Worm (Caenorhabditis elegans): Measurements from ENCODE around the gene F35B12.10.

The F35B12.10 gene

DNA sequence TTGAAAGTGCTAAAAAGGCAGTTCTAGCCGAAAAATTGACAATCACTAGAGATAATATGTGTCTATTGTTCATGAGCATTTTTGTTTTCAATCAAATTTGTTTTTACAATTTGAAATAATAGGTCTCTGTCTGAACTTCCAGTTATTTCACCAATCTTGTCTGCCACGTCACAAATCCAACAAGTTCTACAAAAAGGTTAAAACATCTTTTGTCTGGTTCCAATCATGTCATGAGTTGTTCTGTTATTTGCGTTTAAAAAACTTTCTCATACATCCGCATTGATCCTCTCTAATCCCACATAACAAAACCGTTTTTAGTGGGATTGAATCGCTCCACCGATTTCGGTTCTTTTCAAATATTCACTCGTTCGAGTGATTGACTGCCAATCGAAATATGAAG lies 28.3 kb downstream of the F35B12.10 start, which contains the start of gene F35B12.9:
F35B12.9 (plus strand) TSS at position 372 of the 400 bp plus-strand sequence.
- no peak for TF ChIP-seq klf-2 (GFP tag; conservative IDR thresholded peaks at IDR 0.05)
- no peak for TF ChIP-seq med-1 (GFP tag; optimal IDR thresholded peaks at IDR 0.05; ENCODE audit: insufficient read depth)
- TF ChIP-seq ztf-23 (GFP tag; IDR thresholded peaks at IDR 0.05), result no peak
- no peak for TF ChIP-seq tab-1 (GFP tag; IDR thresholded peaks at IDR 0.05)
- no peak for TF ChIP-seq cog-1 (tag; optimal IDR thresholded peaks at IDR 0.05)
- no peak for TF ChIP-seq ztf-29 (GFP tag; IDR thresholded peaks at IDR 0.05)
- TF ChIP-seq ref-1 (GFP tag; conservative IDR thresholded peaks at IDR 0.05), result no peak
- TF ChIP-seq T22C8.4 (GFP tag; IDR thresholded peaks at IDR 0.05), result no peak
- TF ChIP-seq flt-1 (GFP tag; IDR thresholded peaks at IDR 0.05), result no peak

DNA sequence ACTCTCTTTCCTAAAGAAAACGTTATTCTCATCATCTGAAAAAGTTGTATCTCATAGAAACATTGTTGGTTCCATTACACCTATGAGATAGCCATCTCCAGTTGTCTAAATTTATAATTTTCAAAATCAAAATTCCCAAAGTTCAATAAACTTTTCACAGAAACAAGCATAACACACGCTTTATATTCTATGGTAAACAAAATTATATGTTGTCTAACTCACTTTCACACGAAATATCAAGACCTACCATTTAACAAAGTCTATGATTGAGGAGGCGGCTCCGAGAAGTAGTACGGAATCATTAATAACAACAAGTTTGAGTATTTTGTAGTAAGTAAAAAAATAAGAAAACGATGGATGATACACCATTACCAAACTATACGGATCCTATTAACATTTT lies 30.3 kb downstream of the F35B12.10 start, which contains the start of gene srx-84:
srx-84 (plus strand) TSS at position 301 of the 400 bp plus-strand sequence.
- TF ChIP-seq flt-1 (GFP tag; IDR thresholded peaks at IDR 0.05) (no peak), ztf-29 (GFP tag; IDR thresholded peaks at IDR 0.05) (no peak), tab-1 (GFP tag; IDR thresholded peaks at IDR 0.05) (no peak), cog-1 (tag; optimal IDR thresholded peaks at IDR 0.05) (no peak), klf-2 (GFP tag; conservative IDR thresholded peaks at IDR 0.05) (no peak), med-1 (GFP tag; optimal IDR thresholded peaks at IDR 0.05; ENCODE audit: insufficient read depth) (no peak), ztf-23 (GFP tag; IDR thresholded peaks at IDR 0.05) (no peak), ref-1 (GFP tag; conservative IDR thresholded peaks at IDR 0.05) (no peak), T22C8.4 (GFP tag; IDR thresholded peaks at IDR 0.05) (no peak)

DNA sequence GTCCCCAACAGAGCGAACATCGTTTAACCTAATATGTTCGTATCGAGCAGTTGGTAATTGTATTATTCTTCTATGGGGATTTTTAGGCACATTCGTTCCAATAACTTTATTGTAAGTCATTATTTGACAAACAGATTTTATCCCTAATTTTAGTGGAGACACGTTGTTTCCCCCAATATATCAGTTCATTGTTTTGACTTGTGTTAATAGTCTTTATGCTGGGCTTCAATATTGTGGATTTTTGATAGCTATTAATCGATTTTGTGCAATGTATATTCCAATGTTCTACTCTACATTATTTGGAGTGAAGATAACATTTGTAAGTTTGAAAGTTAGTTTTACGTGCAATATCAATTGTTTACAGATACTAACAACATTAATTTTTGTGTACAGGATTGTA lies 35.2 kb downstream of the F35B12.10 start:
- TF ChIP-seq ztf-29 (GFP tag; IDR thresholded peaks at IDR 0.05), result no peak
- TF ChIP-seq T22C8.4 (GFP tag; IDR thresholded peaks at IDR 0.05), result no peak
- no peak for TF ChIP-seq cog-1 (tag; optimal IDR thresholded peaks at IDR 0.05)
- no peak for TF ChIP-seq med-1 (GFP tag; optimal IDR thresholded peaks at IDR 0.05; ENCODE audit: insufficient read depth)
- TF ChIP-seq flt-1 (GFP tag; IDR thresholded peaks at IDR 0.05), result no peak
- no peak for TF ChIP-seq ref-1 (GFP tag; conservative IDR thresholded peaks at IDR 0.05)

DNA sequence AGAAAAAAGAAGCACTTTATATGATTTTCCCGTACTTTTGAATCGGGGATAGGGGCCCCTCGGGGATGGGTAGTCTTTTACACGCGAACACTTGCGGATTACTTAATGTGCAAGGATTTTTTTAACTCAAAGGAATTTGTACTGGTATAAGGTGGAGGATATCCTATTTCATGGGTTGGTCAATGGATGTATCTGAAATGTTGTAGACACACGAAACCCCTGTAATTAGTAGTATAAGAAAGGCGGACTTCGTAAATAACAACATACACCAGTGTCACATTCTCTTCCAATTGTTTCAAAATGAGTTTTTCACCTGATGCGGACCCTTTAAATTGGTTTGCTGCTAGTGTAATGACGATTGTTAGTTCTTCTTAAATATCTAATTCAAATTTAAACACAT lies 35.6 kb downstream of the F35B12.10 start, which contains the start of gene srx-80:
srx-80 (plus strand) TSS at position 301 of the 400 bp plus-strand sequence.
- no peak for TF ChIP-seq ztf-23 (GFP tag; IDR thresholded peaks at IDR 0.05)
- no peak for TF ChIP-seq ztf-29 (GFP tag; IDR thresholded peaks at IDR 0.05)
- no peak for TF ChIP-seq flt-1 (GFP tag; IDR thresholded peaks at IDR 0.05)
- no peak for TF ChIP-seq T22C8.4 (GFP tag; IDR thresholded peaks at IDR 0.05)
- TF ChIP-seq tab-1 (GFP tag; IDR thresholded peaks at IDR 0.05), result no peak
- TF ChIP-seq ref-1 (GFP tag; conservative IDR thresholded peaks at IDR 0.05), result no peak
- no peak for TF ChIP-seq cog-1 (tag; optimal IDR thresholded peaks at IDR 0.05)

DNA sequence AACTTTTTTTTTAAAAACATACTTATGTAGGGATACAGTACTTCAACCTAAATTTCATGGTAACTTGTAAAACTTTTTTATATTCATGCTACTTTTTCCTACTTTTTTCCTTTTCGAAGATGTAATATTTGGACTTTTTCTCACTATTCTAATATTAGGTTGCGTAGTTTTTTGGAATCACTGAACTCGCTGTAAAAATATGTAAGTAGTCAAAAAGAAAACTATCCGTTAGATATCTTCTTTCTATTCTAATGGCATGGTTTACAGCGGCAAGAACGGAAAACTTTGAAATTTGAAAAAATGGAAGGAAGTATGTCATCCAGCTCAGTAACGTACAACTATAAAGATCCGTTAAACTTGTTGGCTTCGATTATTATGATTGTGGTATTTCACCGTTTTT lies 39.6 kb downstream of the F35B12.10 start, which contains the start of gene srx-82:
srx-82 (plus strand) TSS at position 301 of the 400 bp plus-strand sequence.
- no peak for TF ChIP-seq tab-1 (GFP tag; IDR thresholded peaks at IDR 0.05)
- no peak for TF ChIP-seq T22C8.4 (GFP tag; IDR thresholded peaks at IDR 0.05)
- TF ChIP-seq flt-1 (GFP tag; IDR thresholded peaks at IDR 0.05), result no peak
- TF ChIP-seq klf-2 (GFP tag; conservative IDR thresholded peaks at IDR 0.05), result no peak
- TF ChIP-seq ztf-23 (GFP tag; IDR thresholded peaks at IDR 0.05), result no peak
- TF ChIP-seq ztf-29 (GFP tag; IDR thresholded peaks at IDR 0.05), result no peak
- TF ChIP-seq ref-1 (GFP tag; conservative IDR thresholded peaks at IDR 0.05), result no peak
- no peak for TF ChIP-seq cog-1 (tag; optimal IDR thresholded peaks at IDR 0.05)
- no peak for TF ChIP-seq med-1 (GFP tag; optimal IDR thresholded peaks at IDR 0.05; ENCODE audit: insufficient read depth)

DNA sequence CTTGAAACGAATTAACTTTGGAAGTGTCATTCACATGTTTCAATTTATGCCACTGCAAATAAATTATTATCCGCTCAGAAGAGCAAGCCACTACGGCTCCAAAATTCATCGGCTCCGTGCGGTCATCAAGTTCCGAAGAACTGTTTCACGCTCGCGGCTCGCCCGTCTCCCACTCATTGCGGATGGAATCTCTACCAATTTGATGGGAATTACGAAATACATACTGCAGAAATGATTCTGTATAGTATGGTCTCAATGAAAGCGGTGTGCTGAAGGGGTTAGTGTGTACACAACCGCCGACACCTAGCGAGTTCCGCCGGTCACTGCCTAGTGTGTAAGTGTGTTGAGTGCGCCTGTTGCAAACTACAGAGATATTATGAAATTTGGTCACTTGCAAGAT lies 44.0 kb downstream of the F35B12.10 start:
- TF ChIP-seq flt-1 (GFP tag; IDR thresholded peaks at IDR 0.05) (no peak), cog-1 (tag; optimal IDR thresholded peaks at IDR 0.05) (no peak), ref-1 (GFP tag; conservative IDR thresholded peaks at IDR 0.05) (no peak)

DNA sequence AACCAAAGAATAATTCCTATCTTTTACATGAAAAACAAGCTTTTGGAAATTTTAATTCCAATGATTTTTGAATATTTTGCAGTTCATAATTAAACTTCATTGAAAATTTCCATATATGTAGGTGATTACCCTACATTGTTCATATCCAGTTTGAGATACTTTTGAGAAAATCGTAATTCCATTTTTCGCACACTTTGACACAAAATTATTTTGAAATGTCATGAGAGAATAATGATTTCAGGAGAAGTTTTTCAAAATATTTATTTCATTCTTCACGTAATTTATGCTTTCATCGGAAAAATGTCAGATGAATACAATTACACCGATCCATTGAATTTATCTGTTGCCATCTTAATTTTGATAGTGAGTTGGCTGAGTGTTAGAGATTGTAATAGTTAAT lies 45.9 kb downstream of the F35B12.10 start, which contains the start of gene srx-88:
srx-88 (plus strand) TSS at position 301 of the 400 bp plus-strand sequence.
- TF ChIP-seq flt-1 (GFP tag; IDR thresholded peaks at IDR 0.05), result no peak
- TF ChIP-seq ztf-29 (GFP tag; IDR thresholded peaks at IDR 0.05), result no peak
- TF ChIP-seq klf-2 (GFP tag; conservative IDR thresholded peaks at IDR 0.05), result no peak
- no peak for TF ChIP-seq tab-1 (GFP tag; IDR thresholded peaks at IDR 0.05)
- no peak for TF ChIP-seq ztf-23 (GFP tag; IDR thresholded peaks at IDR 0.05)
- no peak for TF ChIP-seq ref-1 (GFP tag; conservative IDR thresholded peaks at IDR 0.05)
- no peak for TF ChIP-seq T22C8.4 (GFP tag; IDR thresholded peaks at IDR 0.05)
- TF ChIP-seq med-1 (GFP tag; optimal IDR thresholded peaks at IDR 0.05; ENCODE audit: insufficient read depth), result no peak

DNA sequence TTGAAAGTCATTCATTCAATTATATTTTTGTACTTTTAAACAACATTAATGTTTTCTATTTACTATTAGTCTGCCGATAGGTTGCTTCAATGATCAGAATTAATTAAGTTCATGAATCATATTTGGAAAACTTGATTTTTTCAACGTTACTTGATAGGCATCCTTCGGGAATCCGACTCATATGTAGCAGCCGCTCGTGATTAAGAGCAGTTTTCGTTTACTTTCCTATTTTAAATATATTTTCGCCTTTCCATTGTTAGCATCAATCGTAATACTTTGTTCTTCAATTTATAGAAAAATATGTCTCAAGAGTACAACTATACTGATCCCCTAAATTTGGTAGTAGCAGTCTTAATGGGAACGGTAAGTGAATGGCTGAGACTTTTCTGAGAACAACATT lies 48.2 kb downstream of the F35B12.10 start, which contains the start of gene srx-90:
srx-90 (plus strand) TSS at position 301 of the 400 bp plus-strand sequence.
- TF ChIP-seq T22C8.4 (GFP tag; IDR thresholded peaks at IDR 0.05) (no peak), ref-1 (GFP tag; conservative IDR thresholded peaks at IDR 0.05) (no peak), cog-1 (tag; optimal IDR thresholded peaks at IDR 0.05) (no peak)
